Worm (Caenorhabditis elegans): ENCODE data around the gene Y81G3A.2.

Gene Y81G3A.2

DNA sequence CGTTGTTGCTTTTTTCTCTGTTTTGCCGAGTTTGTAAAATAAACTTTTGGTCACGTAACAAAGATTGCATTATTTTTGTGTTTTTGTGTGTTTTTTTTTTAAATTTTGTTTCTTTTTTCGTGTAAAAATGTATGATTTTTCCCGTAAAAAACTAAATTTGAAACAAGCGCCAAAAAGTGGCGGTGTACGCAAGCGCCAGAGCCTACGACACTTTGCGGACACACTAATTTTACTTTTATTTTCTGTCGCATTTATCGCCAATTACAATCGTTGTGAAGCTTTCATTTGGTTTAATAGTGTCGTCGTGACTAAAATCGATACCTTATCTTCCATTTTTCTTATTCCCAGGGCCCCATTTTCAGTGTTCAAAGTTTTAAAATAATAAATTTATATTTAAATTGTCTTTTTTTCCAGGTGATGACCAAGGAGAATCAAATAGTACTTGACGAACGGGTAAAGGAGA lies 3.1 kb downstream of the Y81G3A.2 start, which contains the start of the genes Y81G3A.1 and gcn-2 (continued):
- TF ChIP-seq lin-13 (GFP tag; optimal IDR thresholded peaks at IDR 0.05) (peak; percentile 43), irx-1 (tag; optimal IDR thresholded peaks at IDR 0.05) (peak; percentile 52), unc-86 (tag; optimal IDR thresholded peaks at IDR 0.05) (peak; percentile 11), lin-15B (tag; optimal IDR thresholded peaks at IDR 0.05) (peak; percentile 38), blmp-1 (tag; optimal IDR thresholded peaks at IDR 0.05) (peak; percentile 84), ceh-82 (tag; optimal IDR thresholded peaks at IDR 0.05) (peak; percentile 50 to 64 (median 62)), mep-1 (tag; optimal IDR thresholded peaks at IDR 0.05) (no peak), aly-2 (tag; optimal IDR thresholded peaks at IDR 0.05) (peak; percentile 24), nhr-11 (tag; optimal IDR thresholded peaks at IDR 0.05) (no peak), nhr-20 (tag; optimal IDR thresholded peaks at IDR 0.05) (peak; percentile 51), ceh-8 (GFP tag; optimal IDR thresholded peaks at IDR 0.05) (no peak), zip-4 (GFP tag; optimal IDR thresholded peaks at IDR 0.05) (peak; percentile 23), Y116A8C.19 (tag; optimal IDR thresholded peaks at IDR 0.05; ENCODE audit: borderline replicate concordance) (no peak), isw-1 (GFP tag; IDR thresholded peaks at IDR 0.05) (peak; percentile 45), efl-1 (optimal IDR thresholded peaks at IDR 0.05) (peak; percentile 97 to 98), efl-1 (GFP tag; optimal IDR thresholded peaks at IDR 0.05 in 1 of 2) (peak; percentile 98 to 100), F16B12.6 (tag; optimal IDR thresholded peaks at IDR 0.05) (peak; percentile 97), nhr-47 (tag; optimal IDR thresholded peaks at IDR 0.05) (peak; percentile 77), tbx-2 (tag; optimal IDR thresholded peaks at IDR 0.05) (peak; percentile 68), lin-14 (GFP tag; optimal IDR thresholded peaks at IDR 0.05) (no peak), nhr-85 (tag) (peak; percentile 60), unc-62 (GFP tag; optimal IDR thresholded peaks at IDR 0.05) (no peak), swsn-7 (tag; optimal IDR thresholded peaks at IDR 0.05) (peak; percentile 65)

DNA sequence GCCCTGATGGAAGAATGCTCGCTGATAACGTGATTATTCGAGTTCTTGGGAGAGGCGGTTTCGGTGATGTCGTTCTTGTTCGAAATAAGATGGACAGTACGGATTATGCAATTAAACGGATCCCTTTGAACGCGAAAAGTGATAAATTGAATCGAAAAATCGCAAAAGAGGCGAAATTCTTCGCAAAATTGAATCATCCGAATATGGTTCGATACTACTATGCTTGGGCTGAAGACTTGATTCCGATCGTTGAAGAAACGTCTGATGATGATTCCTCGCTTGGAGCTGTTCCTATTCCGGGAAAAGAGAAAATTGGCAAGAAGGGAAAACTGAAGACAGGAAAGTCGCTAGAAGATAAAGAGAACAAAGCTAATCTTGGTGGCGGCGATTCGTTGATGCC lies 5.2 kb downstream of the Y81G3A.2 start:
- TF ChIP-seq irx-1 (tag; optimal IDR thresholded peaks at IDR 0.05) (no peak), efl-1 (optimal IDR thresholded peaks at IDR 0.05) (no peak), efl-1 (GFP tag; optimal IDR thresholded peaks at IDR 0.05 in 1 of 2) (peak in 1 of 2 experiments; percentile 54)

DNA sequence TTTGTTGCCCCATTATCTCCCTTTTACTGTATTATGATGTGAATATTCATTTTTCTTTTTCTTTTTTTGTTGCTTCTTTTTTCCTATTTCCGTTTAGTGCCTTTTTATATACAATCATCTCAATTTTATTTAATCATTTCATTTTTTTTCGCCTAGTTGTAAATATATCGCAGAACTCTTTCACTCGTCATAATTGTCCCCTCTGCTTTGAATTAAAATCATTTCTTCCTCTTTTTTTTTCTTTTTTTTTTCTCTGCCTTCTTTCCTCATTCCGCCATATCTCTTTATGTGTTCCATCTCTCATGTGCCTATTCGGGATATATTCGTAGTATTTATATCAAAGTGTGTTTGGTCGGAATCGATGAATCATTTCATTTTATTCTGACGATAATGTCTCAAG lies 10.4 kb downstream of the Y81G3A.2 start, which contains the start of gene Y81G3A.4:
TSS of gene Y81G3A.4 (plus strand) at position 301 of the 400 bp plus-strand sequence.
- TF ChIP-seq jun-1 (tag; optimal IDR thresholded peaks at IDR 0.05) (no peak), sptf-1 (tag; optimal IDR thresholded peaks at IDR 0.05) (no peak), nhr-77 (tag; optimal IDR thresholded peaks at IDR 0.05) (no peak), sup-37 (GFP tag; optimal IDR thresholded peaks at IDR 0.05) (no peak), hlh-17 (GFP tag; optimal IDR thresholded peaks at IDR 0.05; ENCODE audit: borderline replicate concordance) (no peak), ztf-4 (tag; optimal IDR thresholded peaks at IDR 0.05) (no peak), lin-13 (GFP tag; optimal IDR thresholded peaks at IDR 0.05) (no peak), pqm-1 (tag; optimal IDR thresholded peaks at IDR 0.05) (no peak), nhr-47 (tag; optimal IDR thresholded peaks at IDR 0.05) (no peak), nhr-85 (tag) (no peak), lin-39 (tag; optimal IDR thresholded peaks at IDR 0.05) (no peak), unc-98 (GFP tag; IDR thresholded peaks at IDR 0.05) (no peak), nhr-12 (tag; optimal IDR thresholded peaks at IDR 0.05) (no peak)

DNA sequence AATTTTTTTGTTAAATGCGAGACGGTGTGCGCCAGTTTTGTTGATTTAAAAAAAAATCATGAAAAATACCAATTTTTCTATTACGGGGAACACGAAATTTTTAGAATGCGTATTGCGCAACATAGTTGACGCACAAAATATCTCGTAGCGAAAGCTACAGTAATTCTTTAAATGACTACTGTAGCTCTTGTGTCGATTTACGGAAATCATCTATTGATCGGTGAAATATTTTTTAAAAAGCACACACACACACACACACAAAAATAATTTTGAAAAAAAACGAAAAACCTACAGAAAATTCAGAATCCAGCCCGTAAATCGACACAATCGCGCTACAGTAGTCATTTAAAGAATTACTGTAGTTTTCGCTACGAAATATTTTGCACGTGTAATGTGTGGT lies 11.2 kb downstream of the Y81G3A.2 start:
- TF ChIP-seq lir-3 (tag; optimal IDR thresholded peaks at IDR 0.05; ENCODE audit: poor library complexity), result no peak
- no peak for TF ChIP-seq efl-3 (GFP tag; optimal IDR thresholded peaks at IDR 0.05)
- TF ChIP-seq swsn-7 (tag; optimal IDR thresholded peaks at IDR 0.05), result no peak
- no peak for TF ChIP-seq egl-27 (tag; optimal IDR thresholded peaks at IDR 0.05)
- no peak for TF ChIP-seq rnt-1 (tag; optimal IDR thresholded peaks at IDR 0.05)
- TF ChIP-seq fos-1 (tag; optimal IDR thresholded peaks at IDR 0.05), result no peak
- no peak for TF ChIP-seq C16A3.4 (tag; optimal IDR thresholded peaks at IDR 0.05)
- no peak for TF ChIP-seq ceh-88 (GFP tag; IDR thresholded peaks at IDR 0.05)
- no peak for TF ChIP-seq lin-39 (tag; optimal IDR thresholded peaks at IDR 0.05)
- TF ChIP-seq dpl-1 (GFP tag; optimal IDR thresholded peaks at IDR 0.05), result no peak
- no peak for TF ChIP-seq unc-86 (tag; optimal IDR thresholded peaks at IDR 0.05)
- no peak for TF ChIP-seq ama-1 (optimal IDR thresholded peaks at IDR 0.05)
- TF ChIP-seq aha-1 (tag; optimal IDR thresholded peaks at IDR 0.05), result no peak
- TF ChIP-seq pag-3 (tag; optimal IDR thresholded peaks at IDR 0.05; ENCODE audit: borderline replicate concordance, insufficient read depth), result no peak
- no peak for TF ChIP-seq snpc-4 (tag; optimal IDR thresholded peaks at IDR 0.05)
- TF ChIP-seq C34B4.2 (tag; optimal IDR thresholded peaks at IDR 0.05), result no peak
- TF ChIP-seq ceh-90 (tag; optimal IDR thresholded peaks at IDR 0.05), result no peak
